Fruit fly (Drosophila melanogaster): ENCODE measurements around the gene CG3448.

DNA sequence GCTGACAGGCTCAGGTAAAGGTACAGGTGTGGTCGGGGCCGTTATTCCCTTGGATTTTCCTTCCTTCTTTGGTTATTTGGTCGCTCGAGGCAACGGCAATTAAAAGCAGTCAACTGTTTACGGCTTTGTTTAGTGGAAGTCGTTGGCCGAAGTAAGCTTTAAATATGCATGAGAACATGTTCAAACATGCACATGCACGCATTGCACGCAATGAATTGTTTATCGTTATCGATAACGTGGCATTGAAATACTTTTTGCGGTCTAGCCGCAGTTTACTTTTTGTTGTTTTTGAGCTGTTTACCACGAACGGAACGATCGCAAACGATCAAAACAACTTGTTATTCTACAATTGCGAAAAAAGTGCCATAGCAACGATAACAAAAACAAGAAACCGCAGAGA is 29.8 kb downstream of the CG3448 start:
- TF ChIP-seq usp (GFP tag; optimal IDR thresholded peaks at IDR 0.05) (no peak), pan (optimal IDR thresholded peaks at IDR 0.05) (no peak)
